Worm (Caenorhabditis elegans) whole organism, L2 larva: Measurements from ENCODE around the gene spn-4.
A peak's percentile ranks its signal among the peaks of the same experiment; 100 is the strongest.

Experiments
- R02D3.7 ChIP-seq: fragments of 150-350 bp; optimal IDR thresholded peaks from 2 replicates; lab custom pipeline; 2014; ENCODE audit warnings: missing biosample characterization, missing genetic modification characterization
- ZK546.5 ChIP-seq: sonication (generic microtip); optimal IDR thresholded peaks from 2 replicates; lab custom pipeline; 2017; ENCODE audit warnings: missing biosample characterization, missing genetic modification characterization
- ama-1 ChIP-seq: fragments of 150-350 bp; optimal IDR thresholded peaks from 2 replicates; lab custom pipeline; 2018; ENCODE audit warnings: inconsistent platforms
- lin-13 ChIP-seq: fragments of 150-350 bp; optimal IDR thresholded peaks from 2 replicates; lab custom pipeline; 2014; ENCODE audit warnings: missing biosample characterization, missing genetic modification reagents, missing genetic modification characterization
- mab-5 ChIP-seq: fragments of 150-350 bp; optimal IDR thresholded peaks from 2 replicates; lab custom pipeline; 2014; ENCODE audit warnings: missing biosample characterization, missing genetic modification characterization
- mdl-1 ChIP-seq, 2 experiments: fragments of 150-350 bp in 1 of 2; sonication (generic microtip) in 1 of 2; optimal IDR thresholded peaks; 2 replicates each; lab custom pipeline; 2017; ENCODE audit warnings: missing biosample characterization in 2 of 2, missing genetic modification characterization in 2 of 2
- nhr-25 ChIP-seq: fragments of 150-350 bp; sonication (generic microtip); optimal IDR thresholded peaks from 3 replicates; lab custom pipeline; 2014; ENCODE audit warnings: missing biosample characterization, missing genetic modification characterization
- sem-4 ChIP-seq: fragments of 150-350 bp; optimal IDR thresholded peaks from 2 replicates; lab custom pipeline; 2014; ENCODE audit warnings: missing biosample characterization, missing genetic modification reagents, missing genetic modification characterization
- snpc-4 ChIP-seq: fragments of 150-350 bp; optimal IDR thresholded peaks from 2 replicates; lab custom pipeline; 2014; ENCODE audit warnings: missing biosample characterization, missing genetic modification characterization
- unc-39 ChIP-seq: fragments of 150-350 bp; optimal IDR thresholded peaks from 2 replicates; lab custom pipeline; 2014; ENCODE audit warnings: missing biosample characterization, missing genetic modification characterization
- unc-55 ChIP-seq: fragments of 150-350 bp; sonication (generic microtip); optimal IDR thresholded peaks from 3 replicates; lab custom pipeline; 2014; ENCODE audit warnings: missing biosample characterization, missing genetic modification reagents, missing genetic modification characterization
- ztf-4 ChIP-seq: fragments of 150-350 bp; optimal IDR thresholded peaks from 2 replicates; lab custom pipeline; 2014; ENCODE audit warnings: missing biosample characterization, missing genetic modification characterization

DNA sequence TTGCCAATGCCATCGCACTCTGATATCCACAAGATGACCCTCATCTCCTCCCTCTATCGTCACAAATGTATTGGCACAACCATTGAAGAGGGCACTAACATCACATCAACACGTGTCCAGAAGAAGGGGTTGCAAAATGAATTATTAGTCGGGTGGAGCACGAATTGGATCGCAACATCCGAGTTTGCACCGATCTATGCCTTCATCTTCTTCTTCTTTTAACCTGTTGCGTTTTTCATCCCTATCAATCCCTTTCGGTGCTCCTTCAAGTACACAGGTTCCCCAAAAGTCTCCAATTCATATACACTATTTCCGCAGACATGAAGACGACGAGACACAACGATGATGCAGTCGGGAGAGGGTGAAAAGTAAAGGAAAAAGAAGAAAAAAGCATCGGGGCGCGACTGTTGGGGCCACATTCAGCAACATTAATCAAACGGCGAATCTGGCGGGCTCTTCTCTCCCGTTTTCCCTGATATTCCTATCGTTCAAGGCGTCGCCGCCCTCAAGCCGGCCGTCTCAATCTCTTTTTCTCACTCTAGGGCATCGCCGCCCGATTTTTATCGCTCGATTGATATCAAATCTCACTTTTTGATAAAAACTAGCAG, 33.1 kb downstream of the spn-4 start:
- no peak for TF ChIP-seq lin-13 (GFP tag; lab: Kevin White, UChicago)
- no peak for TF ChIP-seq ztf-4 (tag; lab: Kevin White, UChicago)
- no peak for TF ChIP-seq ama-1 (lab: Kevin White, UChicago)
- TF ChIP-seq sem-4 (tag; lab: Kevin White, UChicago), result no peak
- TF ChIP-seq snpc-4 (tag; lab: Kevin White, UChicago), result no peak
- no peak for TF ChIP-seq ZK546.5 (tag; lab: Kevin White, UChicago)
- TF ChIP-seq nhr-25 (tag; lab: Kevin White, UChicago), result no peak
- TF ChIP-seq mdl-1 (tag; optimal IDR thresholded peaks at IDR 0.05; lab: Kevin White, UChicago), result no peak
- TF ChIP-seq unc-55 (GFP tag; lab: Kevin White, UChicago), result no peak
- no peak for TF ChIP-seq R02D3.7 (tag; lab: Kevin White, UChicago)
- TF ChIP-seq mab-5 (tag; lab: Kevin White, UChicago), result peak; percentile 34
- no peak for TF ChIP-seq unc-39 (tag; lab: Kevin White, UChicago)
